Fruit fly (Drosophila melanogaster) whole organism, embryonic: ENCODE measurements around the gene Syx13.

Source experiments
- Antp ChIP-seq: fragments of 200-800 bp; sonication (Bioruptor generic); optimal IDR thresholded peaks from 3 replicates; lab custom pipeline; 2016; ENCODE audit warnings: missing biosample characterization, missing genetic modification characterization
- Atf6 ChIP-seq: fragments of 200-800 bp; sonication (Bioruptor generic); IDR thresholded peaks from 2 replicates; pipeline ENCODE4 v1.3.6; 2022; ENCODE audit warnings: missing biosample characterization, missing genetic modification characterization
- Blimp-1 ChIP-seq: fragments of 200-800 bp; sonication (Bioruptor generic); optimal IDR thresholded peaks from 3 replicates; lab custom pipeline; 2018; ENCODE audit warnings: missing biosample characterization, missing genetic modification characterization, mild to moderate bottlenecking, moderate library complexity, missing genetic modification reagents
- CG10462 ChIP-seq: fragments of 200-800 bp; sonication (Bioruptor generic); optimal IDR thresholded peaks from 2 replicates; lab custom pipeline; 2016; ENCODE audit warnings: missing biosample characterization, missing genetic modification characterization
- CG10654 ChIP-seq: fragments of 200-800 bp; sonication (Bioruptor generic); optimal IDR thresholded peaks from 2 replicates; lab custom pipeline; 2016; ENCODE audit warnings: missing biosample characterization, missing genetic modification characterization
- CG12104 ChIP-seq: fragments of 200-800 bp; sonication (Bioruptor generic); optimal IDR thresholded peaks from 3 replicates; lab custom pipeline; 2016; ENCODE audit warnings: missing biosample characterization, missing genetic modification characterization
- CG12219 ChIP-seq: fragments of 200-800 bp; sonication (Bioruptor generic); optimal IDR thresholded peaks from 3 replicates; lab custom pipeline; 2018; ENCODE audit warnings: missing biosample characterization, mild to moderate bottlenecking, missing genetic modification characterization
- CG1233 ChIP-seq: fragments of 200-800 bp; sonication (Bioruptor generic); optimal IDR thresholded peaks from 4 replicates; lab custom pipeline; 2018; ENCODE audit warnings: missing biosample characterization, mild to moderate bottlenecking, missing genetic modification characterization
- CG15073 ChIP-seq: fragments of 200-800 bp; sonication (Bioruptor generic); optimal IDR thresholded peaks from 2 replicates; lab custom pipeline; 2016; ENCODE audit warnings: missing biosample characterization, missing genetic modification characterization
- CG18619 ChIP-seq: fragments of 200-800 bp; sonication (Bioruptor generic); optimal IDR thresholded peaks from 3 replicates; lab custom pipeline; 2017; ENCODE audit warnings: missing biosample characterization, mild to moderate bottlenecking, missing genetic modification characterization
- CG32772 ChIP-seq: fragments of 200-800 bp; sonication (Bioruptor generic); IDR thresholded peaks from 2 replicates; pipeline ENCODE4 v1.3.6; 2022; ENCODE audit warnings: missing biosample characterization, missing genetic modification characterization
- CG3407 ChIP-seq: fragments of 200-800 bp; sonication (Bioruptor generic); optimal IDR thresholded peaks from 2 replicates; lab custom pipeline; 2018; ENCODE audit warnings: missing biosample characterization, mild to moderate bottlenecking, missing genetic modification characterization
- CG3847 ChIP-seq: fragments of 200-800 bp; sonication (Bioruptor generic); IDR thresholded peaks from 2 replicates; pipeline ENCODE4 v1.3.6; 2022; ENCODE audit warnings: missing biosample characterization, missing genetic modification characterization
- CG43689 ChIP-seq: fragments of 200-800 bp; sonication (Bioruptor generic); IDR thresholded peaks from 2 replicates; pipeline ENCODE4 v1.3.6; 2022; ENCODE audit warnings: missing biosample characterization, missing genetic modification characterization
- CG7372 ChIP-seq: fragments of 200-800 bp; sonication (Bioruptor generic); IDR thresholded peaks from 2 replicates; pipeline ENCODE4 v1.3.6; 2022; ENCODE audit warnings: missing biosample characterization, missing genetic modification characterization
- CG7987 ChIP-seq: fragments of 200-800 bp; sonication (Bioruptor generic); optimal IDR thresholded peaks from 2 replicates; lab custom pipeline; 2018; ENCODE audit warnings: missing biosample characterization, mild to moderate bottlenecking, missing genetic modification characterization, moderate library complexity
- Dek ChIP-seq: fragments of 200-800 bp; sonication (Bioruptor generic); optimal IDR thresholded peaks from 3 replicates; lab custom pipeline; 2019; ENCODE audit warnings: missing biosample characterization, mild to moderate bottlenecking, missing genetic modification characterization, moderate library complexity
- Eip74EF ChIP-seq, 2 experiments: fragments of 200-800 bp in 1 of 2; fragments of >200 bp in 1 of 2; sonication (Bioruptor generic) in 1 of 2; optimal IDR thresholded peaks; 2 replicates each; lab custom pipeline; 2017 to 2019; ENCODE audit warnings: missing biosample characterization in 2 of 2, missing genetic modification characterization in 2 of 2, mild to moderate bottlenecking in 1 of 2, moderate library complexity in 1 of 2
- Fer1 ChIP-seq: fragments of 200-800 bp; sonication (Bioruptor generic); optimal IDR thresholded peaks from 2 replicates; lab custom pipeline; 2017; ENCODE audit warnings: missing biosample characterization, mild to moderate bottlenecking, missing genetic modification characterization
- H15 ChIP-seq: fragments of 200-800 bp; sonication (Bioruptor generic); IDR thresholded peaks from 3 replicates; pipeline ENCODE4 v1.3.6; 2022; ENCODE audit warnings: missing biosample characterization, missing genetic modification characterization
- Hmr ChIP-seq: fragments of 200-800 bp; sonication (Bioruptor generic); optimal IDR thresholded peaks from 3 replicates; lab custom pipeline; 2017; ENCODE audit warnings: mild to moderate bottlenecking, missing biosample characterization, missing genetic modification reagents, missing genetic modification characterization
- Lpt ChIP-seq: fragments of >200 bp; optimal IDR thresholded peaks from 2 replicates; lab custom pipeline; 2018; ENCODE audit warnings: missing biosample characterization, missing genetic modification characterization
- Mad ChIP-seq: fragments of 200-800 bp; sonication (Bioruptor generic); optimal IDR thresholded peaks from 2 replicates; lab custom pipeline; 2016; ENCODE audit warnings: missing biosample characterization, missing genetic modification characterization
- Max ChIP-seq: fragments of 200-800 bp; sonication (Bioruptor generic); optimal IDR thresholded peaks from 2 replicates; lab custom pipeline; 2016; ENCODE audit warnings: missing biosample characterization, mild to moderate bottlenecking, missing genetic modification characterization
- Mes4 ChIP-seq: fragments of 200-800 bp; sonication (Bioruptor generic); optimal IDR thresholded peaks from 2 replicates; lab custom pipeline; 2016; ENCODE audit warnings: missing biosample characterization, missing genetic modification characterization
- Nf-YC ChIP-seq: fragments of 200-800 bp; optimal IDR thresholded peaks from 3 replicates; lab custom pipeline; 2019; ENCODE audit warnings: missing biosample characterization, mild to moderate bottlenecking, missing genetic modification characterization, moderate library complexity
- Optix ChIP-seq: fragments of 200-800 bp; sonication (Bioruptor generic); IDR thresholded peaks from 3 replicates; pipeline ENCODE4 v1.3.6; 2022; ENCODE audit warnings: missing biosample characterization, missing genetic modification characterization
- Sox102F ChIP-seq: fragments of 200-800 bp; sonication (Bioruptor generic); optimal IDR thresholded peaks from 2 replicates; lab custom pipeline; 2018; ENCODE audit warnings: missing biosample characterization, mild to moderate bottlenecking, missing genetic modification characterization, moderate library complexity
- Taf1 ChIP-seq: fragments of 200-800 bp; sonication (Bioruptor generic); IDR thresholded peaks from 2 replicates; pipeline ENCODE4 v1.3.6; 2022; ENCODE audit warnings: missing biosample characterization, missing genetic modification characterization
- Tbp ChIP-seq: fragments of >200 bp; optimal IDR thresholded peaks from 2 replicates; lab custom pipeline; 2018; ENCODE audit warnings: missing biosample characterization, missing genetic modification characterization
- ash1 ChIP-seq: fragments of 200-800 bp; sonication (Bioruptor generic); optimal IDR thresholded peaks from 2 replicates; lab custom pipeline; 2018; ENCODE audit warnings: missing biosample characterization, mild to moderate bottlenecking, missing genetic modification characterization
- ato ChIP-seq: fragments of 200-800 bp; sonication (Bioruptor generic); IDR thresholded peaks from 2 replicates; pipeline ENCODE4 v1.3.6; 2022; ENCODE audit warnings: missing biosample characterization, missing genetic modification characterization; ENCODE audit not compliant: partially characterized antibody
- chn ChIP-seq: fragments of 200-800 bp; sonication (Bioruptor generic); optimal IDR thresholded peaks from 2 replicates; lab custom pipeline; 2016; ENCODE audit warnings: missing biosample characterization, missing genetic modification characterization
- ci ChIP-seq: fragments of 200-800 bp; sonication (Bioruptor generic); IDR thresholded peaks from 3 replicates; pipeline ENCODE4 v1.3.6; 2022; ENCODE audit warnings: missing biosample characterization, missing genetic modification characterization
- croc ChIP-seq: fragments of 200-800 bp; sonication (Bioruptor generic); conservative IDR thresholded peaks from 3 replicates; pipeline ENCODE4 v1.3.6; 2022; ENCODE audit warnings: missing biosample characterization, missing genetic modification characterization
- da ChIP-seq: fragments of 200-800 bp; sonication (Bioruptor generic); optimal IDR thresholded peaks from 2 replicates; lab custom pipeline; 2016; ENCODE audit warnings: missing biosample characterization, missing genetic modification characterization
- dmrt11E ChIP-seq: fragments of 200-800 bp; sonication (Bioruptor generic); optimal IDR thresholded peaks from 3 replicates; lab custom pipeline; 2018; ENCODE audit warnings: missing biosample characterization, mild to moderate bottlenecking, missing genetic modification characterization, moderate library complexity
- dmrt99B ChIP-seq: fragments of 200-800 bp; sonication (Bioruptor generic); optimal IDR thresholded peaks from 2 replicates; lab custom pipeline; 2018; ENCODE audit warnings: missing biosample characterization, mild to moderate bottlenecking, missing genetic modification characterization, moderate library complexity
- fru ChIP-seq: fragments of >200 bp; optimal IDR thresholded peaks from 2 replicates; lab custom pipeline; 2017
- gce ChIP-seq: fragments of 200-800 bp; sonication (Bioruptor generic); IDR thresholded peaks from 3 replicates; pipeline ENCODE4 v1.3.6; 2022; ENCODE audit warnings: missing biosample characterization, missing genetic modification characterization
- luna ChIP-seq: fragments of 200-800 bp; sonication (Bioruptor generic); optimal IDR thresholded peaks from 2 replicates; lab custom pipeline; 2016; ENCODE audit warnings: missing biosample characterization, missing genetic modification characterization
- mam ChIP-seq: fragments of 200-800 bp; sonication (Bioruptor generic); optimal IDR thresholded peaks from 3 replicates; lab custom pipeline; 2016; ENCODE audit warnings: missing biosample characterization, missing genetic modification characterization
- org-1 ChIP-seq: fragments of 200-800 bp; sonication (Bioruptor generic); optimal IDR thresholded peaks from 2 replicates; lab custom pipeline; 2017; ENCODE audit warnings: missing biosample characterization, missing genetic modification characterization
- pum ChIP-seq: fragments of 200-800 bp; sonication (Bioruptor generic); optimal IDR thresholded peaks from 2 replicates; lab custom pipeline; 2016; ENCODE audit warnings: missing biosample characterization, missing genetic modification characterization
- sens-2 ChIP-seq: fragments of 200-800 bp; sonication (Bioruptor generic); IDR thresholded peaks from 2 replicates; pipeline ENCODE4 v1.3.6; 2022; ENCODE audit warnings: missing biosample characterization, missing genetic modification characterization
- sisA ChIP-seq: fragments of 200-800 bp; sonication (Bioruptor generic); IDR thresholded peaks from 2 replicates; pipeline ENCODE4 v1.3.6; 2022; ENCODE audit warnings: missing biosample characterization, missing genetic modification characterization
- tll ChIP-seq, 2 experiments: fragments of 200-800 bp in 1 of 2; fragments of >200 bp in 1 of 2; sonication (Bioruptor generic) in 1 of 2; optimal IDR thresholded peaks; 2 replicates each; lab custom pipeline; 2017 to 2019; ENCODE audit warnings: missing biosample characterization in 2 of 2, missing genetic modification characterization in 2 of 2, mild to moderate bottlenecking in 1 of 2, moderate library complexity in 1 of 2
- trem ChIP-seq: fragments of 200-800 bp; optimal IDR thresholded peaks from 3 replicates; lab custom pipeline; 2019; ENCODE audit warnings: missing biosample characterization, mild to moderate bottlenecking, missing genetic modification characterization, moderate library complexity
- vvl ChIP-seq: fragments of 200-800 bp; sonication (Bioruptor generic); IDR thresholded peaks from 2 replicates; pipeline ENCODE4 v1.3.6; 2022; ENCODE audit warnings: missing biosample characterization, missing genetic modification characterization
- zfh1 ChIP-seq: fragments of 200-800 bp; sonication (Bioruptor generic); IDR thresholded peaks from 3 replicates; pipeline ENCODE4 v1.3.6; 2022; ENCODE audit warnings: missing biosample characterization, missing genetic modification characterization

Gene Syx13

DNA sequence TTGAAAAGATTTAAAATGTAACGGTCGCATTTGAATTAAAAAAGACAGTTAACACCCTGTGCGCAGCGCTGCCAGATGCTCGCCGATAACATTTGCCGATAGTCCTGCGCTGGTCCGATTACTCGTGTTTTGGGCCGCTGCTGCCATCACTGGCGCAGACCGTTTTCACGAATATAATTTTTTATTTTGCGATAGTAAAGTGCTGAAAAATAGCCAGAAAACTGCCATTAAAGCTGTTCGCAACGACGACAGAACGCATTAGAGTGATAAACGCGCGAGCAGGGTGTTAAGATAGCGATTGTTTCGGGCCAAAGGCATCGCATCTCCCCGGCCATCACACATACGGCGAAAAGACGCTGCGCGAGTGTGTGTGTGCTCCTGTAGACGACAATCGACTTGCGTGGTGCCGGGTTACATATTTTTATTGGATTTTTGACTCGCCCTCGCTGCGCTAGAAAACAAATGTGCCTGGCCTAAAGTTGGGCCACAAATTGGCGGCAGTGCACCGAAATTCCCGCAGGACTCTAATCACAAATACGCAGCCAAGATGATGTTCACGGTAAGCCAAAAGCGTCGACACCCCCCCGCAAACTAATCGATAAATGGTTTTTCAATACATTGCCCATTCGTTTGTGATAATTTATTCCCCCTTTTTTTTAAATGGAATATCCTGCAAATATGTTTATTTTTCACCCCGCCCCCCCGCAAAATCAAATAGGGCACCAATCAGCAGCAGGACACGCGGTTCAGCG is 7.4 kb upstream of the Syx13 start, which contains the start of gene Srrm1 (continued):
- TF ChIP-seq org-1 (GFP tag; lab: Kevin White, UChicago) (no peak), mam (peak; percentile 75), trem (tag; lab: Kevin White, UChicago) (peak; percentile 67), CG1233 (GFP tag; lab: Kevin White, UChicago) (no peak), sisA (GFP tag; lab: Robert Waterston, UW) (peak; percentile 23; the same call in 1 of the 2 replicates), H15 (no peak), Tbp (GFP tag; lab: Kevin White, UChicago) (no peak), CG15073 (GFP tag; lab: Kevin White, UChicago) (no peak), CG10462 (no peak), Antp (peak; percentile 23), CG3407 (GFP tag; lab: Kevin White, UChicago) (no peak), Optix (GFP tag; lab: Robert Waterston, UW) (no peak), CG43689 (GFP tag; lab: Robert Waterston, UW) (no peak), da (GFP tag; lab: Kevin White, UChicago) (no peak), Mes4 (GFP tag; lab: Kevin White, UChicago) (no peak), ci (GFP tag; lab: Robert Waterston, UW) (peak; percentile 83), Taf1 (GFP tag; lab: Robert Waterston, UW) (no peak), Fer1 (GFP tag; lab: Kevin White, UChicago) (peak; percentile 42), CG12219 (GFP tag; lab: Kevin White, UChicago) (no peak), CG12104 (no peak), luna (GFP tag; lab: Kevin White, UChicago) (no peak), Hmr (GFP tag; lab: Kevin White, UChicago) (peak; percentile 45), zfh1 (GFP tag; lab: Robert Waterston, UW) (peak; percentile 71), ato (GFP tag; lab: Robert Waterston, UW) (peak; percentile 82), Blimp-1 (GFP tag; lab: Kevin White, UChicago) (no peak), Max (no peak), gce (GFP tag; lab: Robert Waterston, UW) (no peak), Atf6 (GFP tag; lab: Robert Waterston, UW) (no peak), CG3847 (GFP tag; lab: Robert Waterston, UW) (peak; percentile 81), CG32772 (GFP tag; lab: Robert Waterston, UW) (0 out of 2 replicates have a peak, but pooled peaks have one; percentile 5), vvl (peak; percentile 69), sens-2 (GFP tag; lab: Robert Waterston, UW) (no peak), tll (GFP tag; optimal IDR thresholded peaks at IDR 0.05; lab: Kevin White, UChicago) (no peak), Nf-YC (tag; lab: Kevin White, UChicago) (peak; percentile 25), fru (no peak), CG7372 (GFP tag; lab: Robert Waterston, UW) (0 out of 2 replicates have a peak, but pooled peaks have one; percentile 21), croc (no peak), CG7987 (GFP tag; lab: Kevin White, UChicago) (peak; percentile 31), Dek (peak; percentile 19), Mad (GFP tag; lab: Kevin White, UChicago) (peak; percentile 27), Lpt (GFP tag; lab: Kevin White, UChicago) (no peak), CG10654 (GFP tag; lab: Kevin White, UChicago) (peak; percentile 25), pum (GFP tag; lab: Kevin White, UChicago) (peak; percentile 38), Eip74EF (GFP tag; optimal IDR thresholded peaks at IDR 0.05; lab: Kevin White, UChicago) (no peak), CG18619 (GFP tag; lab: Kevin White, UChicago) (no peak), ash1 (GFP tag; lab: Kevin White, UChicago) (no peak), dmrt11E (no peak), dmrt99B (tag; lab: Kevin White, UChicago) (no peak), chn (GFP tag; lab: Kevin White, UChicago) (peak; percentile 69), Sox102F (GFP tag; lab: Kevin White, UChicago) (no peak)
